Fruit fly (Drosophila melanogaster) whole organism, embryonic: ENCODE results near the gene cysu.

Experiments used
- BtbVII ChIP-seq: fragments of 200-800 bp; sonication (Bioruptor generic); optimal IDR thresholded peaks from 3 replicates; lab custom pipeline; 2017; ENCODE audit warnings: missing biosample characterization, mild to moderate bottlenecking, missing genetic modification characterization
- Bteb2 ChIP-seq: fragments of 200-800 bp; sonication (Bioruptor generic); optimal IDR thresholded peaks from 2 replicates; lab custom pipeline; 2016; ENCODE audit warnings: missing biosample characterization, missing genetic modification characterization
- CG10267 ChIP-seq: fragments of 200-800 bp; sonication (Bioruptor generic); optimal IDR thresholded peaks from 2 replicates; lab custom pipeline; 2018; ENCODE audit warnings: missing biosample characterization, mild to moderate bottlenecking, missing genetic modification characterization, moderate library complexity
- CG10274 ChIP-seq: fragments of 200-800 bp; sonication (Bioruptor generic); optimal IDR thresholded peaks from 3 replicates; lab custom pipeline; 2017; ENCODE audit warnings: missing biosample characterization, mild to moderate bottlenecking, missing genetic modification characterization
- CG11504 ChIP-seq: fragments of 200-800 bp; sonication (Bioruptor generic); optimal IDR thresholded peaks from 3 replicates; lab custom pipeline; 2019; ENCODE audit warnings: missing biosample characterization, mild to moderate bottlenecking, missing genetic modification characterization, moderate library complexity
- CG13424 ChIP-seq: fragments of 200-800 bp; sonication (Bioruptor generic); optimal IDR thresholded peaks from 2 replicates; lab custom pipeline; 2019; ENCODE audit warnings: missing biosample characterization, mild to moderate bottlenecking, missing genetic modification characterization, moderate library complexity
- CG15073 ChIP-seq: fragments of 200-800 bp; sonication (Bioruptor generic); optimal IDR thresholded peaks from 2 replicates; lab custom pipeline; 2016; ENCODE audit warnings: missing biosample characterization, missing genetic modification characterization
- CG1529 ChIP-seq: fragments of 200-800 bp; sonication (Bioruptor generic); optimal IDR thresholded peaks from 3 replicates; lab custom pipeline; 2018; ENCODE audit warnings: missing biosample characterization, missing genetic modification characterization
- CG15601 ChIP-seq: fragments of 200-800 bp; sonication (Bioruptor generic); optimal IDR thresholded peaks from 3 replicates; lab custom pipeline; 2019; ENCODE audit warnings: missing biosample characterization, mild to moderate bottlenecking, missing genetic modification characterization, moderate library complexity
- CG1602 ChIP-seq: fragments of 200-800 bp; sonication (Bioruptor generic); optimal IDR thresholded peaks from 3 replicates; lab custom pipeline; 2016; ENCODE audit warnings: missing biosample characterization, missing genetic modification characterization
- CG17186 ChIP-seq: fragments of 200-800 bp; sonication (Bioruptor generic); optimal IDR thresholded peaks from 3 replicates; lab custom pipeline; 2017; ENCODE audit warnings: missing biosample characterization, missing genetic modification reagents, missing genetic modification characterization
- CG17359 ChIP-seq: fragments of 200-800 bp; sonication (Bioruptor generic); optimal IDR thresholded peaks from 3 replicates; lab custom pipeline; 2018; ENCODE audit warnings: missing biosample characterization, mild to moderate bottlenecking, missing genetic modification characterization, moderate library complexity
- CG18764 ChIP-seq: fragments of 200-800 bp; sonication (Bioruptor generic); optimal IDR thresholded peaks from 3 replicates; lab custom pipeline; 2016; ENCODE audit warnings: missing biosample characterization, missing genetic modification characterization
- CG2875 ChIP-seq: fragments of 200-800 bp; sonication (Bioruptor generic); optimal IDR thresholded peaks from 2 replicates; lab custom pipeline; 2017; ENCODE audit warnings: missing biosample characterization, mild to moderate bottlenecking, missing genetic modification characterization, missing genetic modification reagents
- CG33557 ChIP-seq: fragments of 200-800 bp; sonication (Bioruptor generic); optimal IDR thresholded peaks from 2 replicates; lab custom pipeline; 2019; ENCODE audit warnings: missing biosample characterization, mild to moderate bottlenecking, missing genetic modification characterization, moderate library complexity
- CG4820 ChIP-seq: fragments of 200-800 bp; sonication (Bioruptor generic); optimal IDR thresholded peaks from 3 replicates; lab custom pipeline; 2016; ENCODE audit warnings: missing biosample characterization, missing genetic modification characterization
- CG6854 ChIP-seq: fragments of 200-800 bp; sonication (Bioruptor generic); optimal IDR thresholded peaks from 3 replicates; lab custom pipeline; 2017; ENCODE audit warnings: missing biosample characterization, mild to moderate bottlenecking, missing genetic modification characterization
- CG8281 ChIP-seq: fragments of 200-800 bp; sonication (Bioruptor generic); optimal IDR thresholded peaks from 2 replicates; lab custom pipeline; 2018; ENCODE audit warnings: missing biosample characterization, mild to moderate bottlenecking, missing genetic modification characterization, moderate library complexity
- CrebB ChIP-seq: fragments of 200-800 bp; sonication (Bioruptor generic); optimal IDR thresholded peaks from 3 replicates; lab custom pipeline; 2018; ENCODE audit warnings: missing biosample characterization, mild to moderate bottlenecking, missing genetic modification characterization
- Dp ChIP-seq: fragments of 200-800 bp; sonication (Bioruptor generic); optimal IDR thresholded peaks from 2 replicates; lab custom pipeline; 2018; ENCODE audit warnings: missing biosample characterization, mild to moderate bottlenecking, missing genetic modification characterization, moderate library complexity
- Fer3 ChIP-seq: fragments of 200-800 bp; sonication (Bioruptor generic); optimal IDR thresholded peaks from 2 replicates; lab custom pipeline; 2018; ENCODE audit warnings: missing biosample characterization, mild to moderate bottlenecking, missing genetic modification characterization, moderate library complexity
- GATAe ChIP-seq: fragments of 200-800 bp; sonication (Bioruptor generic); conservative IDR thresholded peaks from 2 replicates; pipeline ENCODE4 v1.3.6; 2022; ENCODE audit warnings: missing biosample characterization, missing genetic modification characterization
- Lpt ChIP-seq: fragments of >200 bp; optimal IDR thresholded peaks from 2 replicates; lab custom pipeline; 2018; ENCODE audit warnings: missing biosample characterization, missing genetic modification characterization
- Myb ChIP-seq: fragments of 200-800 bp; sonication (Bioruptor generic); optimal IDR thresholded peaks from 2 replicates; lab custom pipeline; 2016; ENCODE audit warnings: missing biosample characterization, missing genetic modification characterization
- NC2α ChIP-seq: fragments of 200-800 bp; sonication (Bioruptor generic); optimal IDR thresholded peaks from 2 replicates; lab custom pipeline; 2016; ENCODE audit warnings: missing biosample characterization, missing genetic modification characterization
- Optix ChIP-seq: fragments of 200-800 bp; sonication (Bioruptor generic); IDR thresholded peaks from 3 replicates; pipeline ENCODE4 v1.3.6; 2022; ENCODE audit warnings: missing biosample characterization, missing genetic modification characterization
- Sry-β ChIP-seq: fragments of 200-800 bp; sonication (Bioruptor generic); optimal IDR thresholded peaks from 2 replicates; lab custom pipeline; 2018; ENCODE audit warnings: missing biosample characterization, mild to moderate bottlenecking, missing genetic modification characterization, moderate library complexity
- Vsx1 ChIP-seq: fragments of 200-800 bp; sonication (Bioruptor generic); optimal IDR thresholded peaks from 2 replicates; lab custom pipeline; 2017; ENCODE audit warnings: missing biosample characterization, mild to moderate bottlenecking, missing genetic modification characterization, missing genetic modification reagents
- abd-A ChIP-seq: fragments of 200-800 bp; sonication (Bioruptor generic); optimal IDR thresholded peaks from 3 replicates; lab custom pipeline; 2019; ENCODE audit warnings: missing biosample characterization, mild to moderate bottlenecking, missing genetic modification characterization, moderate library complexity
- ac ChIP-seq: fragments of 200-800 bp; sonication (Bioruptor generic); optimal IDR thresholded peaks from 3 replicates; lab custom pipeline; 2017; ENCODE audit warnings: missing biosample characterization, mild to moderate bottlenecking, missing genetic modification characterization
- bbx ChIP-seq: fragments of 200-800 bp; sonication (Bioruptor generic); IDR thresholded peaks from 2 replicates; pipeline ENCODE4 v1.3.6; 2022; ENCODE audit warnings: missing biosample characterization, missing genetic modification characterization; ENCODE audit not compliant: partially characterized antibody
- bsh ChIP-seq, 2 experiments: fragments of 200-800 bp; sonication (Bioruptor generic); optimal IDR thresholded peaks; 2 replicates each; lab custom pipeline; 2017 to 2018; ENCODE audit warnings: mild to moderate bottlenecking in 2 of 2, missing biosample characterization in 2 of 2, missing genetic modification characterization in 2 of 2, moderate library complexity in 1 of 2
- crc ChIP-seq: fragments of 200-800 bp; sonication (Bioruptor generic); optimal IDR thresholded peaks from 2 replicates; lab custom pipeline; 2016; ENCODE audit warnings: missing biosample characterization, missing genetic modification characterization
- gcm2 ChIP-seq: fragments of 200-800 bp; sonication (Bioruptor generic); optimal IDR thresholded peaks from 2 replicates; lab custom pipeline; 2016; ENCODE audit warnings: missing biosample characterization, missing genetic modification characterization
- her ChIP-seq: fragments of 200-800 bp; sonication (Bioruptor generic); optimal IDR thresholded peaks from 2 replicates; lab custom pipeline; 2016; ENCODE audit warnings: missing biosample characterization, missing genetic modification characterization
- inv ChIP-seq: fragments of 200-800 bp; sonication (Bioruptor generic); IDR thresholded peaks from 2 replicates; pipeline ENCODE4 v1.3.6; 2022; ENCODE audit warnings: missing biosample characterization, missing genetic modification characterization; ENCODE audit not compliant: partially characterized antibody
- jumu ChIP-seq: fragments of 200-800 bp; sonication (Bioruptor generic); optimal IDR thresholded peaks from 3 replicates; lab custom pipeline; 2016; ENCODE audit warnings: missing biosample characterization, missing genetic modification characterization
- klu ChIP-seq: fragments of 200-800 bp; sonication (Bioruptor generic); IDR thresholded peaks from 2 replicates; pipeline ENCODE4 v1.3.6; 2022; ENCODE audit warnings: missing biosample characterization, missing genetic modification characterization
- mld ChIP-seq: fragments of 200-800 bp; sonication (Bioruptor generic); IDR thresholded peaks from 3 replicates; pipeline ENCODE4 v1.3.6; 2022; ENCODE audit warnings: missing biosample characterization, missing genetic modification characterization; ENCODE audit not compliant: partially characterized antibody
- odd ChIP-seq: fragments of 200-800 bp; sonication (Bioruptor generic); optimal IDR thresholded peaks from 2 replicates; lab custom pipeline; 2017; ENCODE audit warnings: missing biosample characterization, mild to moderate bottlenecking, missing genetic modification characterization
- peb ChIP-seq: fragments of 200-800 bp; sonication (Bioruptor generic); IDR thresholded peaks from 2 replicates; pipeline ENCODE4 v1.3.6; 2022; ENCODE audit warnings: missing biosample characterization, missing genetic modification characterization
- pnt ChIP-seq: fragments of 200-800 bp; sonication (Bioruptor generic); optimal IDR thresholded peaks from 3 replicates; lab custom pipeline; 2016; ENCODE audit warnings: missing biosample characterization, missing genetic modification characterization
- sc ChIP-seq, 3 experiments: fragments of >200 bp in 2 of 3; fragments of 200-800 bp in 1 of 3; sonication (Bioruptor generic) in 1 of 3; optimal IDR thresholded peaks; 2 replicates in 2 of 3; 3 replicates in 1 of 3; lab custom pipeline; 2017; ENCODE audit warnings: mild to moderate bottlenecking in 1 of 3, missing biosample characterization in 1 of 3, missing genetic modification characterization in 1 of 3, missing genetic modification reagents in 1 of 3
- slou ChIP-seq: fragments of 200-800 bp; sonication (Bioruptor generic); optimal IDR thresholded peaks from 3 replicates; lab custom pipeline; 2016; ENCODE audit warnings: missing biosample characterization, missing genetic modification characterization
- so ChIP-seq: fragments of 200-800 bp; sonication (Bioruptor generic); IDR thresholded peaks from 3 replicates; pipeline ENCODE4 v1.3.6; 2022; ENCODE audit warnings: missing biosample characterization, missing genetic modification characterization
- trem ChIP-seq: fragments of 200-800 bp; optimal IDR thresholded peaks from 3 replicates; lab custom pipeline; 2019; ENCODE audit warnings: missing biosample characterization, mild to moderate bottlenecking, missing genetic modification characterization, moderate library complexity
- vfl ChIP-seq: fragments of 200-800 bp; sonication (Bioruptor generic); optimal IDR thresholded peaks from 2 replicates; lab custom pipeline; 2016; ENCODE audit warnings: missing biosample characterization, missing genetic modification characterization
- wek ChIP-seq: fragments of 200-800 bp; sonication (Bioruptor generic); optimal IDR thresholded peaks from 3 replicates; lab custom pipeline; 2018; ENCODE audit warnings: missing biosample characterization, mild to moderate bottlenecking, missing genetic modification characterization, moderate library complexity
- z ChIP-seq: fragments of 200-800 bp; sonication (Bioruptor generic); IDR thresholded peaks from 3 replicates; pipeline ENCODE4 v1.3.6; 2022; ENCODE audit warnings: missing biosample characterization, missing genetic modification characterization
- zen2 ChIP-seq: fragments of 200-800 bp; sonication (Bioruptor generic); IDR thresholded peaks from 3 replicates; pipeline ENCODE4 v1.3.6; 2022; ENCODE audit warnings: missing biosample characterization, missing genetic modification characterization; ENCODE audit not compliant: partially characterized antibody

cysu gene

DNA sequence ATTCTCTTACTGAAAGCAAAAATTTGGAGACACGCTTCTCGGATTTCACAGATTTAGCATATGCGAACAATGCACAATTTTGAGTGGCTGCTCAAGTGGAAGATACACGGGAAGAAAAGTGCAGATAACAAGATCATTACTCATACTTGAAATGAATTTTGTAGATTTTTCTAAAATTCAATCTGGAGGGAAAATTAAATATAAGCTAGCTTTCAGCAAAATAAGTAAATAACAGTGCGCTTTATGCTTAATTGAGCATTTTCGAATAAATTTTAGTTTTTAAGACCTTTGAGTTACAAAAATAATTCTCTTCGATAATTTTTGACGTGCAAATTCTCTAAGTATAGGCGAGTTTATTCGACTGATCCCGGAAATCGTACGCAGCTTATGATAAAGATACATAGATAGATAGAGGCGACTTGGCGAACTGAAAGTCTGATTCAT lies 24.9 kb upstream of the cysu start (continued):
- TF ChIP-seq mld (no peak), crc (GFP tag; lab: Kevin White, UChicago) (no peak), Sry-β (GFP tag; lab: Kevin White, UChicago) (no peak), CrebB (no peak), inv (GFP tag; lab: Robert Waterston, UW) (no peak), trem (tag; lab: Kevin White, UChicago) (peak; percentile 30), CG8281 (peak; percentile 3), CG6854 (peak; percentile 17), vfl (GFP tag; lab: Kevin White, UChicago) (no peak), CG13424 (tag; lab: Kevin White, UChicago) (no peak), CG15073 (no peak), CG4820 (peak; percentile 51), Dp (GFP tag; lab: Kevin White, UChicago) (no peak), Optix (GFP tag; lab: Robert Waterston, UW) (no peak), ac (GFP tag; lab: Kevin White, UChicago) (no peak), CG10267 (tag; lab: Kevin White, UChicago) (peak; percentile 55), Bteb2 (GFP tag; lab: Kevin White, UChicago) (no peak), klu (GFP tag; lab: Robert Waterston, UW) (no peak), CG10274 (GFP tag; lab: Kevin White, UChicago) (no peak), sc (optimal IDR thresholded peaks at IDR 0.05; lab: Kevin White, UChicago) (no peak), sc (GFP tag; optimal IDR thresholded peaks at IDR 0.05; lab: Kevin White, UChicago) (no peak), bbx (GFP tag; lab: Robert Waterston, UW) (no peak), CG1602 (GFP tag; lab: Kevin White, UChicago) (no peak), z (GFP tag; lab: Robert Waterston, UW) (no peak), GATAe (GFP tag; lab: Robert Waterston, UW) (no peak), wek (GFP tag; lab: Kevin White, UChicago) (no peak), CG1529 (GFP tag; lab: Kevin White, UChicago) (no peak), bsh (GFP tag; optimal IDR thresholded peaks at IDR 0.05; lab: Kevin White, UChicago) (no peak), gcm2 (GFP tag; lab: Kevin White, UChicago) (no peak), Myb (no peak), zen2 (GFP tag; lab: Robert Waterston, UW) (no peak), CG33557 (no peak), pnt (peak; percentile 60), CG2875 (GFP tag; lab: Kevin White, UChicago) (no peak), abd-A (tag; lab: Kevin White, UChicago) (no peak), CG11504 (peak; percentile 80), so (GFP tag; lab: Robert Waterston, UW) (no peak), CG18764 (peak; percentile 41), slou (GFP tag; lab: Kevin White, UChicago) (no peak), Lpt (GFP tag; lab: Kevin White, UChicago) (no peak), CG15601 (tag; lab: Kevin White, UChicago) (no peak), Vsx1 (GFP tag; lab: Kevin White, UChicago) (no peak), BtbVII (no peak), odd (GFP tag; lab: Kevin White, UChicago) (no peak), Fer3 (peak; percentile 58), peb (GFP tag; lab: Robert Waterston, UW) (no peak), CG17359 (peak; percentile 61), CG17186 (GFP tag; lab: Kevin White, UChicago) (no peak), her (no peak), NC2α (GFP tag; lab: Kevin White, UChicago) (no peak), jumu (GFP tag; lab: Kevin White, UChicago) (peak; percentile 2)
